Fruit fly (Drosophila melanogaster): ENCODE results near the gene CG9698.

CG9698 gene

dm6 chr3R:30531129-30531708, 16.6 kb downstream of the CG9698 start (continued):
- TF ChIP-seq CG8319 (GFP tag; optimal IDR thresholded peaks at IDR 0.05) (no peak), Eip93F (GFP tag; optimal IDR thresholded peaks at IDR 0.05) (no peak), eg (GFP tag; IDR thresholded peaks at IDR 0.05) (peak; percentile 80; the same call in 2 of the 3 replicates), CG16779 (tag; optimal IDR thresholded peaks at IDR 0.05) (no peak), svp (GFP tag) (no peak)

DNA sequence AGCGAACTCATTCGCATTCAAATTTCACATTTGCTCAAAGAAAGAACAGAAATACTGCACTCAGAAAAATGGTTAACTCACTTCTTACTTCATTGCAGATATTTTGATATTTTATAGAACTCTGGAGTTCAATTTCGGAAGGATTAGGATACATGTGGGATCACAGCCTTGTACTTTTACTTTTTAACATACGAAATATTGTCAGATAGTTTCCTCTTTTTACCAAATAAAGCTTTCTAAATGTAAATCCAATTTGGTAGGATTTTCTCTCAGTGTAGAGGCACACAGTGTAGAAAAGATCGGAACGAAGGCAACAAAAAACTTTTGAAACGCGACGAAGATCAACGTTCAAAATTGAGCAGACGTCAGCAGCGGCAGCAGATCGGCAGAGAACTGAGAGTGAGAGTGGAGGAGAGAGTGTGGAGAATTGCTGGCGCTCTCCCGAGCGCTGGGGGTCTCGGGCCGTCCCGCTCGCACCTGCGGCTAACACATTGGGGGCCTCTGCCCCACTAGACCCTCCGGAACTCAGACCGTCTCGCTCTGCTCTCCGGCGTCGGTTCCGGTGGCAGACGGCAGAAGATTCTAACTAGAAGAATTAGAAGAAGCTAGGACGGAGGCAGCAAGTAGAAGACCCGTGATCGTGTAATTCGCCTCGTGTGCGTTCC, 17.5 kb downstream of the CG9698 start, which contains the start of gene tmod:
TSS of gene tmod (plus strand) at position 619 of the 665 bp plus-strand sequence.
- TF ChIP-seq Blimp-1 (GFP tag; optimal IDR thresholded peaks at IDR 0.05) (no peak), CG10669 (GFP tag; optimal IDR thresholded peaks at IDR 0.05) (peak; percentile 31), salr (GFP tag; optimal IDR thresholded peaks at IDR 0.05) (peak in 1 of 2 experiments; percentile 34), dac (GFP tag; optimal IDR thresholded peaks at IDR 0.05) (peak; percentile 45), CG16779 (tag; optimal IDR thresholded peaks at IDR 0.05) (peak; percentile 6), CG3919 (GFP tag; optimal IDR thresholded peaks at IDR 0.05) (peak; percentile 59), lz (GFP tag; optimal IDR thresholded peaks at IDR 0.05) (peak; percentile 42), CG6854 (GFP tag; optimal IDR thresholded peaks at IDR 0.05) (peak; percentile 19), spab (GFP tag; optimal IDR thresholded peaks at IDR 0.05) (no peak), CG8632 (GFP tag; optimal IDR thresholded peaks at IDR 0.05) (no peak), net (GFP tag; optimal IDR thresholded peaks at IDR 0.05) (peak; percentile 39), Hr39 (GFP tag; optimal IDR thresholded peaks at IDR 0.05) (peak; percentile 26), achi (GFP tag; optimal IDR thresholded peaks at IDR 0.05) (peak; percentile 49), esn (GFP tag; optimal IDR thresholded peaks at IDR 0.05) (peak; percentile 36), Hr38 (GFP tag; optimal IDR thresholded peaks at IDR 0.05) (no peak), OdsH (GFP tag; optimal IDR thresholded peaks at IDR 0.05) (peak; percentile 54), Ets96B (tag; optimal IDR thresholded peaks at IDR 0.05) (peak; percentile 17), Eip75B (GFP tag; optimal IDR thresholded peaks at IDR 0.05) (peak; percentile 38), CG4318 (GFP tag; optimal IDR thresholded peaks at IDR 0.05) (peak; percentile 17), CG11902 (GFP tag; optimal IDR thresholded peaks at IDR 0.05) (no peak), CG8119 (GFP tag; IDR thresholded peaks at IDR 0.05) (peak; percentile 69; the same call in 2 of the 3 replicates), Sox102F (GFP tag; optimal IDR thresholded peaks at IDR 0.05) (peak; percentile 24), topi (GFP tag; optimal IDR thresholded peaks at IDR 0.05) (peak; percentile 39), CG32006 (GFP tag; optimal IDR thresholded peaks at IDR 0.05) (peak; percentile 67), CG9139 (GFP tag; optimal IDR thresholded peaks at IDR 0.05) (no peak), CG10631 (GFP tag; optimal IDR thresholded peaks at IDR 0.05) (peak; percentile 58), CG11294 (GFP tag; IDR thresholded peaks at IDR 0.05) (no peak), CG3032 (tag; optimal IDR thresholded peaks at IDR 0.05) (peak; percentile 13), CG6808 (GFP tag; optimal IDR thresholded peaks at IDR 0.05) (no peak), CG8319 (GFP tag; optimal IDR thresholded peaks at IDR 0.05) (no peak), CG6792 (GFP tag; optimal IDR thresholded peaks at IDR 0.05) (peak; percentile 31), Sox15 (GFP tag; optimal IDR thresholded peaks at IDR 0.05) (no peak), CG15336 (GFP tag; IDR thresholded peaks at IDR 0.05) (peak; percentile 85), Eip93F (GFP tag; optimal IDR thresholded peaks at IDR 0.05) (no peak), Smox (GFP tag; optimal IDR thresholded peaks at IDR 0.05) (peak; percentile 35), CG6163 (GFP tag; IDR thresholded peaks at IDR 0.05) (peak; percentile 63; the same call in 2 of the 3 replicates), CG34406 (GFP tag; optimal IDR thresholded peaks at IDR 0.05) (peak; percentile 3), dsx (GFP tag; optimal IDR thresholded peaks at IDR 0.05; ENCODE audit: poor library complexity, severe bottlenecking) (no peak), eg (GFP tag; IDR thresholded peaks at IDR 0.05) (peak; percentile 72; the same call in 2 of the 3 replicates), Sox14 (GFP tag; optimal IDR thresholded peaks at IDR 0.05) (peak; percentile 51), fkh (GFP tag; optimal IDR thresholded peaks at IDR 0.05) (peak; percentile 19), Met (GFP tag; optimal IDR thresholded peaks at IDR 0.05) (peak; percentile 17), Gug (GFP tag; IDR thresholded peaks at IDR 0.05) (peak; percentile 51), fd59A (GFP tag; optimal IDR thresholded peaks at IDR 0.05) (no peak), CG31627 (GFP tag; optimal IDR thresholded peaks at IDR 0.05) (peak; percentile 34), vri (GFP tag; optimal IDR thresholded peaks at IDR 0.05) (no peak)

Measured in whole organism, prepupa.